Fruit fly (Drosophila melanogaster): Measurements from ENCODE around the gene PpD3.

Gene PpD3

dm6 chr3R:9710886-9711285 is 36.8 kb upstream of the PpD3 start, which contains the start of the genes trbd and dmt (continued):
- TF ChIP-seq CG3065 (GFP tag; optimal IDR thresholded peaks at IDR 0.05) = no peak
- no peak for TF ChIP-seq hb (GFP tag; IDR thresholded peaks at IDR 0.05; ENCODE audit: partially characterized antibody)
- no peak for TF ChIP-seq CG32532 (GFP tag; IDR thresholded peaks at IDR 0.05)
- peak; percentile 76 for TF ChIP-seq pho (GFP tag; optimal IDR thresholded peaks at IDR 0.05)
- no peak for TF ChIP-seq CG12071 (GFP tag; optimal IDR thresholded peaks at IDR 0.05)
- peak; percentile 83 for TF ChIP-seq Sry-δ (GFP tag; optimal IDR thresholded peaks at IDR 0.05)
- TF ChIP-seq CG7271 (tag; optimal IDR thresholded peaks at IDR 0.05) = no peak
- no peak for TF ChIP-seq CG34422 (GFP tag; IDR thresholded peaks at IDR 0.05)
- TF ChIP-seq CG13424 (tag; optimal IDR thresholded peaks at IDR 0.05) = no peak
- TF ChIP-seq CG10147 (GFP tag; optimal IDR thresholded peaks at IDR 0.05) = no peak
- no peak for TF ChIP-seq CG17612 (GFP tag; IDR thresholded peaks at IDR 0.05)
- TF ChIP-seq Xrp1 (GFP tag; IDR thresholded peaks at IDR 0.05) = no peak
- TF ChIP-seq vfl (GFP tag; optimal IDR thresholded peaks at IDR 0.05) = peak; percentile 64
- no peak for TF ChIP-seq Asciz (GFP tag; optimal IDR thresholded peaks at IDR 0.05)
- TF ChIP-seq Elba2 (GFP tag; optimal IDR thresholded peaks at IDR 0.05) = peak; percentile 72
- no peak for TF ChIP-seq Deaf1 (tag; optimal IDR thresholded peaks at IDR 0.05)
- TF ChIP-seq CG4854 (GFP tag; optimal IDR thresholded peaks at IDR 0.05) = no peak
- TF ChIP-seq CG1647 (GFP tag; optimal IDR thresholded peaks at IDR 0.05) = peak; percentile 66
- TF ChIP-seq CG18011 (GFP tag; optimal IDR thresholded peaks at IDR 0.05) = no peak
- no peak for TF ChIP-seq bsh (GFP tag; optimal IDR thresholded peaks at IDR 0.05)
- no peak for TF ChIP-seq CG14860 (GFP tag; IDR thresholded peaks at IDR 0.05; ENCODE audit: partially characterized antibody)
- TF ChIP-seq CG3847 (GFP tag; IDR thresholded peaks at IDR 0.05) = no peak
- TF ChIP-seq Dip3 (GFP tag; optimal IDR thresholded peaks at IDR 0.05) = peak; percentile 85
- no peak for TF ChIP-seq cato (GFP tag; optimal IDR thresholded peaks at IDR 0.05; ENCODE audit: borderline replicate concordance)
- TF ChIP-seq CG14965 (GFP tag; optimal IDR thresholded peaks at IDR 0.05; ENCODE audit: borderline replicate concordance) = no peak
- no peak for TF ChIP-seq Opbp (GFP tag; IDR thresholded peaks at IDR 0.05; ENCODE audit: partially characterized antibody)
- TF ChIP-seq CG4820 (GFP tag; optimal IDR thresholded peaks at IDR 0.05) = peak; percentile 30
- TF ChIP-seq hkb (optimal IDR thresholded peaks at IDR 0.05) = peak; percentile 24
- no peak for TF ChIP-seq hkb (GFP tag; IDR thresholded peaks at IDR 0.05)
- TF ChIP-seq zen2 (GFP tag; IDR thresholded peaks at IDR 0.05; ENCODE audit: partially characterized antibody) = no peak
- peak; percentile 33 for TF ChIP-seq dmrt11E (tag; optimal IDR thresholded peaks at IDR 0.05)
- no peak for TF ChIP-seq CG9932 (GFP tag; IDR thresholded peaks at IDR 0.05)
- no peak for TF ChIP-seq fru (optimal IDR thresholded peaks at IDR 0.05)
- TF ChIP-seq wor (GFP tag; IDR thresholded peaks at IDR 0.05) = no peak
- TF ChIP-seq CG18619 (GFP tag; optimal IDR thresholded peaks at IDR 0.05) = no peak
- TF ChIP-seq Hmr (GFP tag; optimal IDR thresholded peaks at IDR 0.05) = no peak
- TF ChIP-seq da (GFP tag; optimal IDR thresholded peaks at IDR 0.05) = peak; percentile 60
- TF ChIP-seq ATbp (GFP tag; optimal IDR thresholded peaks at IDR 0.05) = no peak
- no peak for TF ChIP-seq Hr78 (GFP tag; optimal IDR thresholded peaks at IDR 0.05)
- no peak for TF ChIP-seq ken (GFP tag; IDR thresholded peaks at IDR 0.05)
- no peak for TF ChIP-seq ranshi (GFP tag; IDR thresholded peaks at IDR 0.05)

Measured in whole organism, embryonic.